Worm (Caenorhabditis elegans) whole organism, young adult: ENCODE measurements around the gene C44C10.3.

Source experiments
- chd-7 ChIP-seq: sonication (generic microtip); optimal IDR thresholded peaks from 2 replicates; lab custom pipeline; 2016; ENCODE audit warnings: mild to moderate bottlenecking, missing genetic modification characterization, moderate library complexity, missing compliant biosample characterization
- die-1 ChIP-seq: sonication (generic microtip); optimal IDR thresholded peaks from 2 replicates; lab custom pipeline; 2016; ENCODE audit warnings: missing genotype, mild to moderate bottlenecking, missing genetic modification characterization, missing compliant biosample characterization
- mxl-1 ChIP-seq: sonication (generic microtip); optimal IDR thresholded peaks from 2 replicates; lab custom pipeline; 2016; ENCODE audit warnings: missing genetic modification characterization, missing compliant biosample characterization
- nfya-1 ChIP-seq: sonication (generic microtip); optimal IDR thresholded peaks from 2 replicates; lab custom pipeline; 2017; ENCODE audit warnings: antibody characterized with exemption, missing compliant biosample characterization, missing genetic modification characterization, borderline replicate concordance; ENCODE audit not compliant: insufficient read depth
- nfya-2 ChIP-seq: fragments of 200-800 bp; sonication (Bioruptor generic); IDR thresholded peaks from 2 replicates; pipeline ENCODE4 v1.3.6; 2022; ENCODE audit warnings: missing genetic modification reagents, missing genetic modification characterization, missing compliant biosample characterization
- nfyb-1 ChIP-seq: fragments of 200-800 bp; sonication (Bioruptor generic); IDR thresholded peaks from 2 replicates; pipeline ENCODE4 v1.3.6; 2022; ENCODE audit warnings: missing genetic modification reagents, missing genetic modification characterization, missing compliant biosample characterization
- pha-4 ChIP-seq: fragments of 150-350 bp; sonication (generic microtip); optimal IDR thresholded peaks from 2 replicates; lab custom pipeline; 2014; ENCODE audit warnings: missing biosample characterization, missing genetic modification reagents, missing genetic modification characterization
- tbp1 ChIP-seq: fragments of 200-800 bp; sonication (Bioruptor generic); optimal IDR thresholded peaks from 2 replicates; lab custom pipeline; 2018; ENCODE audit warnings: mild to moderate bottlenecking, missing genetic modification characterization, missing compliant biosample characterization

DNA sequence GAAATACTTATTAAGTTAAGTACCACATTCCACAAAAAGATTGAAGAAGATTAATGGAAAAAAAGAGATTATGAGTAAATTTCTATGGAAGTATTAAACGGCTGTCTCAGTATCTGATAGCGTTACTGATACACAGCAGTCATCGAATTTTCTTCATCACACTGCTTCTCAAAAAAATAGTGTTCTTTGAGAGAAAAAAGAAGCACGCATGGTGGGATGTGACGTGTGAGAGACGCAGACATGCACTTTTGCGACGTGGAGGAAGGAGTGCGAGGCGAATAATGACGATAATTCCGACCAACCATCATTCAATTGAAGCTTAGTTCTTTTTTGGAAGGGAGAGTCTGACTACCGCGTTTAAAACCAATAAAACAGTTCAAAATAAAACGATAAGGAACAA is 7.9 kb downstream of the C44C10.3 start, which contains the start of gene C44C10.11:
- TF ChIP-seq pha-4 (no peak), tbp1 (GFP tag; lab: Kevin White, UChicago) (no peak), chd-7 (tag; lab: Kevin White, UChicago) (no peak), die-1 (tag; lab: Kevin White, UChicago) (no peak), nfyb-1 (GFP tag; lab: Robert Waterston, UW) (no peak), mxl-1 (tag; lab: Kevin White, UChicago) (no peak), nfya-1 (tag; lab: Kevin White, UChicago) (no peak), nfya-2 (GFP tag; lab: Robert Waterston, UW) (no peak)
